Fruit fly (Drosophila melanogaster) whole organism, adult: Measurements from ENCODE around the gene CG14053.

ENCODE experiments used
- CG11617 ChIP-seq: fragments of 200-800 bp; sonication (Bioruptor generic); optimal IDR thresholded peaks from 2 replicates; lab custom pipeline; 2017; ENCODE audit warnings: mild to moderate bottlenecking, missing biosample characterization, missing genetic modification reagents, missing genetic modification characterization
- CG14711 ChIP-seq: fragments of 200-800 bp; sonication (Bioruptor generic); optimal IDR thresholded peaks from 2 replicates; lab custom pipeline; 2018; ENCODE audit warnings: missing biosample characterization, mild to moderate bottlenecking, missing genetic modification characterization, moderate library complexity
- CG1620 ChIP-seq: fragments of 200-800 bp; sonication (Bioruptor generic); optimal IDR thresholded peaks from 2 replicates; lab custom pipeline; 2016; ENCODE audit warnings: missing biosample characterization, missing genetic modification characterization
- CG7045 ChIP-seq: fragments of 200-800 bp; sonication (Bioruptor generic); optimal IDR thresholded peaks from 2 replicates; lab custom pipeline; 2017; ENCODE audit warnings: missing biosample characterization, mild to moderate bottlenecking, missing genetic modification characterization
- CG7101 ChIP-seq: fragments of 200-800 bp; sonication (Bioruptor generic); optimal IDR thresholded peaks from 2 replicates; lab custom pipeline; 2018; ENCODE audit warnings: missing biosample characterization, mild to moderate bottlenecking, missing genetic modification characterization, moderate library complexity
- Clk ChIP-seq: fragments of 200-800 bp; sonication (Bioruptor generic); optimal IDR thresholded peaks from 2 replicates; lab custom pipeline; 2017; ENCODE audit warnings: missing biosample characterization, missing genetic modification characterization
- Crg-1 ChIP-seq: fragments of 200-800 bp; sonication (Bioruptor generic); optimal IDR thresholded peaks from 2 replicates; lab custom pipeline; 2016; ENCODE audit warnings: missing biosample characterization, missing genetic modification characterization
- bab1 ChIP-seq: fragments of 200-800 bp; sonication (Bioruptor generic); optimal IDR thresholded peaks from 3 replicates; lab custom pipeline; 2019; ENCODE audit warnings: missing biosample characterization, mild to moderate bottlenecking, missing genetic modification characterization, moderate library complexity
- cic ChIP-seq: fragments of 200-800 bp; sonication (Bioruptor generic); optimal IDR thresholded peaks from 2 replicates; lab custom pipeline; 2017; ENCODE audit warnings: missing biosample characterization, mild to moderate bottlenecking, missing genetic modification characterization, moderate library complexity
- kay ChIP-seq: fragments of 200-800 bp; sonication (Bioruptor generic); peaks from one replicate; lab custom pipeline; 2016; ENCODE audit warnings: missing biosample characterization, missing genetic modification characterization, borderline replicate concordance
- ovo ChIP-seq: fragments of 200-800 bp; sonication (Bioruptor generic); optimal IDR thresholded peaks from 2 replicates; lab custom pipeline; 2016; ENCODE audit warnings: missing biosample characterization, missing genetic modification characterization
- pad ChIP-seq: fragments of 200-800 bp; sonication (Bioruptor generic); optimal IDR thresholded peaks from 3 replicates; lab custom pipeline; 2017; ENCODE audit warnings: missing biosample characterization, missing genetic modification characterization, mild to moderate bottlenecking, moderate library complexity, missing genetic modification reagents
- tj ChIP-seq: fragments of 200-800 bp; sonication (Bioruptor generic); optimal IDR thresholded peaks from 3 replicates; lab custom pipeline; 2017; ENCODE audit warnings: missing biosample characterization, mild to moderate bottlenecking, missing genetic modification characterization, moderate library complexity
- toe ChIP-seq: fragments of 200-800 bp; sonication (Bioruptor generic); optimal IDR thresholded peaks from 2 replicates; lab custom pipeline; 2016; ENCODE audit warnings: missing biosample characterization, missing genetic modification characterization

- TF ChIP-seq toe (no peak), CG7101 (no peak), ovo (GFP tag; lab: Kevin White, UChicago) (no peak), pad (GFP tag; lab: Kevin White, UChicago) (no peak), tj (GFP tag; lab: Kevin White, UChicago) (no peak), CG7045 (GFP tag; lab: Kevin White, UChicago) (no peak), bab1 (no peak), CG14711 (tag; lab: Kevin White, UChicago) (no peak), CG1620 (GFP tag; lab: Kevin White, UChicago) (no peak), CG11617 (GFP tag; lab: Kevin White, UChicago) (no peak), Clk (GFP tag; lab: Kevin White, UChicago) (no peak), kay (GFP tag; lab: Kevin White, UChicago) (no peak), Crg-1 (GFP tag; lab: Kevin White, UChicago) (no peak), cic (no peak)
These were observed 30.4 kb downstream of the CG14053 start for dm6 chrX:2163358-2163757.
